Worm (Caenorhabditis elegans) whole organism, L4 larva: ENCODE data around the gene F53B7.7.
A peak's percentile ranks its signal among the peaks of the same experiment; 100 is the strongest.

Source experiments
- T20F7.1 ChIP-seq: fragments of 200-800 bp; sonication (Bioruptor generic); optimal IDR thresholded peaks from 2 replicates; lab custom pipeline; 2018; ENCODE audit warnings: mild to moderate bottlenecking, missing genetic modification characterization, missing compliant biosample characterization
- Y105C5A.15 ChIP-seq: fragments of 200-800 bp; sonication (Bioruptor generic); IDR thresholded peaks from 2 replicates; pipeline ENCODE4 v1.3.6; 2022; ENCODE audit warnings: missing genetic modification characterization, missing compliant biosample characterization
- Y48G9A.11 ChIP-seq: fragments of 200-800 bp; sonication (Bioruptor generic); IDR thresholded peaks from 2 replicates; pipeline ENCODE4 v1.3.6; 2022; ENCODE audit warnings: missing genetic modification reagents, missing genetic modification characterization, missing compliant biosample characterization
- Y5F2A.4 ChIP-seq: fragments of 200-800 bp; sonication (Bioruptor generic); optimal IDR thresholded peaks from 2 replicates; lab custom pipeline; 2018; ENCODE audit warnings: mild to moderate bottlenecking, missing genetic modification characterization, missing compliant biosample characterization
- Y75B8A.6 ChIP-seq: fragments of 200-800 bp; sonication (Bioruptor generic); IDR thresholded peaks from 2 replicates; pipeline ENCODE4 v1.3.6; 2022; ENCODE audit warnings: missing genetic modification reagents, missing genetic modification characterization, missing compliant biosample characterization
- ZK546.5 ChIP-seq, 2 experiments: sonication (generic microtip); optimal IDR thresholded peaks; 2 replicates each; lab custom pipeline; 2017; ENCODE audit warnings: missing biosample characterization in 2 of 2, missing genetic modification characterization in 2 of 2
- aha-1 ChIP-seq: fragments of 150-350 bp; peaks from one replicate; lab custom pipeline; 2014; ENCODE audit warnings: missing biosample characterization, missing genetic modification characterization
- aly-2 ChIP-seq: sonication (generic microtip); optimal IDR thresholded peaks from 2 replicates; lab custom pipeline; 2018; ENCODE audit warnings: missing biosample characterization, missing genetic modification characterization
- ceh-62 ChIP-seq: sonication (generic microtip); optimal IDR thresholded peaks from 2 replicates; lab custom pipeline; 2017; ENCODE audit warnings: missing biosample characterization, missing genetic modification characterization
- ces-1 ChIP-seq: fragments of 150-350 bp; sonication (generic microtip); optimal IDR thresholded peaks from 4 replicates; lab custom pipeline; 2014; ENCODE audit warnings: missing biosample characterization, missing genetic modification reagents, missing genetic modification characterization
- cey-2 ChIP-seq: sonication (generic microtip); optimal IDR thresholded peaks from 3 replicates; lab custom pipeline; 2017; ENCODE audit warnings: missing genetic modification characterization, mild to moderate bottlenecking, missing compliant biosample characterization, antibody characterized with exemption, borderline replicate concordance; ENCODE audit not compliant: insufficient read depth
- daf-16 ChIP-seq, 3 experiments: sonication (generic microtip); optimal IDR thresholded peaks; 2 replicates each; lab custom pipeline; 2016 to 2017; ENCODE audit warnings: missing genetic modification characterization in 3 of 3, missing genetic modification reagents in 3 of 3, mild to moderate bottlenecking in 2 of 3, missing compliant biosample characterization in 2 of 3, missing biosample characterization in 1 of 3, moderate library complexity in 1 of 3
- dmd-6 ChIP-seq: fragments of 200-800 bp; sonication (Bioruptor generic); IDR thresholded peaks from 2 replicates; pipeline ENCODE4 v1.3.6; 2022; ENCODE audit warnings: missing genetic modification reagents, missing genetic modification characterization, missing compliant biosample characterization
- dpl-1 ChIP-seq: fragments of 150-350 bp; optimal IDR thresholded peaks from 2 replicates; lab custom pipeline; 2014; ENCODE audit warnings: missing biosample characterization, missing genetic modification reagents, missing genetic modification characterization
- hlh-11 ChIP-seq: fragments of 200-800 bp; sonication (Bioruptor generic); optimal IDR thresholded peaks from 2 replicates; lab custom pipeline; 2018; ENCODE audit warnings: mild to moderate bottlenecking, missing genetic modification characterization, missing compliant biosample characterization
- hlh-30 ChIP-seq: sonication (generic microtip); optimal IDR thresholded peaks from 2 replicates; lab custom pipeline; 2017; ENCODE audit warnings: antibody characterized with exemption, mild to moderate bottlenecking, missing genetic modification characterization, missing compliant biosample characterization; ENCODE audit not compliant: insufficient read depth
- hmg-1.1 ChIP-seq: fragments of 200-800 bp; sonication (Bioruptor generic); IDR thresholded peaks from 2 replicates; pipeline ENCODE4 v1.3.6; 2022; ENCODE audit warnings: missing genetic modification reagents, missing genetic modification characterization, missing compliant biosample characterization
- lim-7 ChIP-seq: fragments of 200-800 bp; sonication (Bioruptor generic); IDR thresholded peaks from 2 replicates; pipeline ENCODE4 v1.3.6; 2022; ENCODE audit warnings: missing genetic modification characterization, missing compliant biosample characterization
- lin-13 ChIP-seq: fragments of 150-350 bp; optimal IDR thresholded peaks from 2 replicates; lab custom pipeline; 2014; ENCODE audit warnings: missing biosample characterization, missing genetic modification reagents, missing genetic modification characterization
- lin-15B ChIP-seq: fragments of 150-350 bp; sonication (generic microtip); optimal IDR thresholded peaks from 3 replicates; lab custom pipeline; 2014; ENCODE audit warnings: missing biosample characterization, missing genetic modification characterization
- lin-29 ChIP-seq: fragments of 200-800 bp; sonication (Bioruptor generic); IDR thresholded peaks from 2 replicates; pipeline ENCODE4 v1.3.6; 2022; ENCODE audit warnings: missing genetic modification reagents, missing genetic modification characterization, missing compliant biosample characterization
- lin-38 ChIP-seq: fragments of 200-800 bp; sonication (Bioruptor generic); IDR thresholded peaks from 2 replicates; pipeline ENCODE4 v1.3.6; 2022; ENCODE audit warnings: missing genetic modification reagents, missing genetic modification characterization, missing compliant biosample characterization
- lsy-2 ChIP-seq, 2 experiments: fragments of 150-350 bp in 1 of 2; sonication (generic microtip) in 1 of 2; optimal IDR thresholded peaks; 2 replicates each; lab custom pipeline; 2014 to 2017; ENCODE audit warnings: missing biosample characterization in 2 of 2, missing genetic modification characterization in 2 of 2
- mdl-1 ChIP-seq, 2 experiments: fragments of 150-350 bp in 1 of 2; sonication (generic microtip) in 1 of 2; optimal IDR thresholded peaks; 2 replicates each; lab custom pipeline; 2014 to 2017; ENCODE audit warnings: missing biosample characterization in 2 of 2, missing genetic modification characterization in 2 of 2
- mdt-29 ChIP-seq: fragments of 200-800 bp; sonication (Bioruptor generic); IDR thresholded peaks from 2 replicates; pipeline ENCODE4 v1.3.6; 2022; ENCODE audit warnings: missing genetic modification reagents, missing genetic modification characterization, missing compliant biosample characterization
- mep-1 ChIP-seq: fragments of 150-350 bp; sonication (generic microtip); optimal IDR thresholded peaks from 3 replicates; lab custom pipeline; 2014; ENCODE audit warnings: missing biosample characterization, missing genetic modification characterization
- mxl-3 ChIP-seq: fragments of 200-800 bp; sonication (Bioruptor generic); optimal IDR thresholded peaks from 2 replicates; lab custom pipeline; 2018; ENCODE audit warnings: mild to moderate bottlenecking, missing genetic modification characterization, missing compliant biosample characterization
- nhr-102 ChIP-seq: sonication (generic microtip); optimal IDR thresholded peaks from 2 replicates; lab custom pipeline; 2016; ENCODE audit warnings: mild to moderate bottlenecking, missing genetic modification characterization, moderate library complexity, missing compliant biosample characterization
- nhr-25 ChIP-seq: sonication (generic microtip); optimal IDR thresholded peaks from 2 replicates; lab custom pipeline; 2017; ENCODE audit warnings: missing genetic modification characterization, mild to moderate bottlenecking, missing compliant biosample characterization, antibody characterized with exemption, moderate library complexity, borderline replicate concordance; ENCODE audit not compliant: insufficient read depth
- nhr-28 ChIP-seq: fragments of 150-350 bp; optimal IDR thresholded peaks from 2 replicates; lab custom pipeline; 2014; ENCODE audit warnings: missing biosample characterization, missing genetic modification characterization
- nhr-41 ChIP-seq: fragments of 200-800 bp; sonication (Bioruptor generic); IDR thresholded peaks from 2 replicates; pipeline ENCODE4 v1.3.6; 2022; ENCODE audit warnings: missing genetic modification reagents, missing genetic modification characterization, missing compliant biosample characterization
- nhr-48 ChIP-seq: sonication (generic microtip); optimal IDR thresholded peaks from 2 replicates; lab custom pipeline; 2016; ENCODE audit warnings: mild to moderate bottlenecking, missing genetic modification characterization, missing compliant biosample characterization
- nhr-6 ChIP-seq: fragments of 150-350 bp; optimal IDR thresholded peaks from 2 replicates; lab custom pipeline; 2014; ENCODE audit warnings: missing biosample characterization, missing genetic modification characterization
- nhr-77 ChIP-seq: fragments of 150-350 bp; optimal IDR thresholded peaks from 2 replicates; lab custom pipeline; 2014; ENCODE audit warnings: missing biosample characterization, missing genetic modification characterization
- pha-4 ChIP-seq, 2 experiments: fragments of 150-350 bp in 1 of 2; fragments of 200-800 bp in 1 of 2; sonication (Bioruptor generic) in 1 of 2; IDR thresholded peaks in 1 of 2; optimal IDR thresholded peaks in 1 of 2; 2 replicates each; pipeline versions ENCODE4 v1.3.6 to Lab custom; 2014 to 2022; ENCODE audit warnings: missing genetic modification characterization in 2 of 2, missing genetic modification reagents in 2 of 2, missing biosample characterization in 1 of 2, missing compliant biosample characterization in 1 of 2
- rbr-2 ChIP-seq: sonication (generic microtip); optimal IDR thresholded peaks from 2 replicates; lab custom pipeline; 2016; ENCODE audit warnings: missing genotype, missing genetic modification characterization, missing compliant biosample characterization
- skn-1 ChIP-seq: fragments of 150-350 bp; optimal IDR thresholded peaks from 2 replicates; lab custom pipeline; 2014; ENCODE audit warnings: missing biosample characterization, missing genetic modification characterization
- unc-130 ChIP-seq: sonication (generic microtip); optimal IDR thresholded peaks from 2 replicates; lab custom pipeline; 2016; ENCODE audit warnings: missing genetic modification reagents, missing genetic modification characterization, missing compliant biosample characterization
- zip-11 ChIP-seq: fragments of 200-800 bp; sonication (Bioruptor generic); IDR thresholded peaks from 2 replicates; pipeline ENCODE4 v1.3.6; 2022; ENCODE audit warnings: missing genetic modification characterization, missing compliant biosample characterization
- ztf-11 ChIP-seq: fragments of 150-350 bp; optimal IDR thresholded peaks from 2 replicates; lab custom pipeline; 2014; ENCODE audit warnings: missing biosample characterization, missing genetic modification characterization
- ztf-7 ChIP-seq: fragments of 150-350 bp; optimal IDR thresholded peaks from 2 replicates; lab custom pipeline; 2014; ENCODE audit warnings: missing biosample characterization, missing genetic modification characterization

Gene F53B7.7

DNA sequence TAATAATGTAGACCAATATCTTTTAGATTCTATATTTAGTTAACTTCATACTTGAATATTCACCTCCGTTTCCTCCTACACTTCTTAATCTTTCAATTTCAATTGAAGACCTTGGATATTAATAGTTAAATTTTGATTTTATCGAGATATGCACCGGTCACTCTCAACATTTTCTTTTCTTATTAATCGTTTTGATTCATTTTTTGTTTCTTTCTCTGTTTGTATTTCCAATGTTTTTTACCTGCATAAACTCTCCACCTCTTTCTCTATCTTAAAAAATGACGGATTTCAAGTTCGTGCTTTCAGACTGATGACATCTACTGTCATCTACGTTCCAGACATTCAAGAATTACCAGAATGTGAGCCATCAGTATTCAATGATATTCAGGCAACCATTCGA lies 7.1 kb upstream of the F53B7.7 start, which contains the start of gene frpr-9:
frpr-9 (plus strand) TSS at position 301 of the 400 bp plus-strand sequence.
- TF ChIP-seq zip-11: no peak
- TF ChIP-seq ztf-11 (tag; lab: Kevin White, UChicago): no peak
- TF ChIP-seq unc-130: no peak
- TF ChIP-seq daf-16 (GFP tag; optimal IDR thresholded peaks at IDR 0.05; lab: Kevin White, UChicago): no peak
- TF ChIP-seq daf-16 (tag; optimal IDR thresholded peaks at IDR 0.05; lab: Kevin White, UChicago): no peak
- no peak for TF ChIP-seq lsy-2 (tag; optimal IDR thresholded peaks at IDR 0.05; lab: Kevin White, UChicago)
- no peak for TF ChIP-seq dmd-6 (GFP tag; lab: Robert Waterston, UW)
- no peak for TF ChIP-seq ztf-7
- TF ChIP-seq aha-1 (tag; lab: Kevin White, UChicago): no peak
- no peak for TF ChIP-seq mdl-1 (tag; optimal IDR thresholded peaks at IDR 0.05; lab: Kevin White, UChicago)
- no peak for TF ChIP-seq hlh-11 (tag; lab: Kevin White, UChicago)
- no peak for TF ChIP-seq mdt-29
- no peak for TF ChIP-seq skn-1 (tag; lab: Kevin White, UChicago)
- TF ChIP-seq ceh-62: no peak
- TF ChIP-seq aly-2 (tag; lab: Kevin White, UChicago): no peak
- TF ChIP-seq nhr-102: no peak
- no peak for TF ChIP-seq hmg-1.1

DNA sequence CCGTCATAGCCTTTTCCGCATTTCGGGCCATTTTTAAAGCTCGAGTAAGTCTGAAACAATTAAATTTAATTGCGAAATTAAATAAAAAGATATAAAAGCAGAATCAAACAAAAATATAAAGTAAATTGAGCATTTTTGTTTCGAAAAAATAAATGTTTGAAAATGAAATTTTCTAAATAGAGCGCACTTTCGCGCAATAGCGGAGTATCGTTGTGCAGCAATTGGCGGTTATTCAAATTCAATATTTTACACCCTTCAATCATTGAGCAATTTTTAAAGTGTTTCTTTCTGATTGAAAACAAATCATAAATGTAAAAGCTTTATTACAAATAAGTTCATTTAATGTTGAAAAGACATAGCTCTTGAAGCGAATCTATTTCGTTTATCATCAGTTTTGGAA lies 1.8 kb downstream of the F53B7.7 start, which contains the start of gene isy-1:
isy-1 (minus strand) TSS at position 50 of the 400 bp plus-strand sequence.
- TF ChIP-seq lin-13 (GFP tag; lab: Kevin White, UChicago): no peak
- TF ChIP-seq daf-16 (GFP tag; optimal IDR thresholded peaks at IDR 0.05; lab: Kevin White, UChicago): no peak
- peak; percentile 19 for TF ChIP-seq daf-16 (tag; optimal IDR thresholded peaks at IDR 0.05; lab: Kevin White, UChicago)
- peak; percentile 86 for TF ChIP-seq Y48G9A.11 (GFP tag; lab: Robert Waterston, UW)
- TF ChIP-seq T20F7.1 (GFP tag; lab: Kevin White, UChicago): peak; percentile 96
- peak; percentile 94 for TF ChIP-seq dpl-1 (GFP tag; lab: Kevin White, UChicago)
- peak; percentile 32 for TF ChIP-seq ces-1
- TF ChIP-seq rbr-2 (tag; lab: Kevin White, UChicago): peak; percentile 16
- 0 out of 2 replicates have a peak, but pooled peaks have one; percentile 18 for TF ChIP-seq hmg-1.1
- peak; percentile 70 for TF ChIP-seq nhr-6 (tag; lab: Kevin White, UChicago)
- TF ChIP-seq mdt-29: no peak
- TF ChIP-seq zip-11: no peak
- TF ChIP-seq lin-38 (GFP tag; lab: Robert Waterston, UW): peak; percentile 89
- no peak for TF ChIP-seq nhr-41 (GFP tag; lab: Robert Waterston, UW)
- peak; percentile 54 for TF ChIP-seq hlh-30
- no peak for TF ChIP-seq pha-4 (GFP tag; IDR thresholded peaks at IDR 0.05; lab: Robert Waterston, UW)
- peak; percentile 13 for TF ChIP-seq pha-4 (tag; optimal IDR thresholded peaks at IDR 0.05; lab: Kevin White, UChicago)
- peak; percentile 34 for TF ChIP-seq lin-15B (tag; lab: Kevin White, UChicago)
- TF ChIP-seq Y75B8A.6 (GFP tag; lab: Robert Waterston, UW): no peak
- TF ChIP-seq nhr-77: peak; percentile 60
- TF ChIP-seq lsy-2 (tag; optimal IDR thresholded peaks at IDR 0.05; lab: Kevin White, UChicago): peak in 1 of 2 experiments; percentile 86
- TF ChIP-seq nhr-28 (tag; lab: Kevin White, UChicago): peak; percentile 53

DNA sequence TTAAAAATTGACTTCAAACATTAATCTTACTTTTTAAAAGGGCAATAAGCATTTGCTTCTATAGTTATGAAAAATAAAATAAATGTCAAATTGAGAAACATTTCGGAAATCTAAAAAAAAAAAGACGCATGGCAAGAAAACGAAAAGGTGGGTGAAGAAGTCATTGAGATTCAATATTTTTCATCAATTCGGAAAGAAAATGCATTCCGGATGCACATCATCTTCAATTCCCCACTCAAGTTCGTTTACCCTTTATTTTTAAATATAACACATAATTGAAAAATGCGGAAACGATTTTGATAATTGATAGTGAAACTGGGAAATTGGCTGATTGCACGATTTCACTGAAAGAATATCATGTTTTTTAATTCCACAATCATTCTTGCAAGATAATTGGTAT lies 3.5 kb downstream of the F53B7.7 start, which contains the start of gene F53B7.4:
F53B7.4 (minus strand) TSS at position 101 of the 400 bp plus-strand sequence.
- TF ChIP-seq rbr-2 (tag; lab: Kevin White, UChicago) (no peak), cey-2 (tag; lab: Kevin White, UChicago) (no peak), Y105C5A.15 (no peak), mep-1 (tag; lab: Kevin White, UChicago) (no peak), dmd-6 (GFP tag; lab: Robert Waterston, UW) (no peak), nhr-25 (tag; lab: Kevin White, UChicago) (no peak), hlh-30 (no peak), ztf-11 (tag; lab: Kevin White, UChicago) (no peak), ZK546.5 (tag; optimal IDR thresholded peaks at IDR 0.05; lab: Kevin White, UChicago) (no peak), Y5F2A.4 (no peak), nhr-48 (tag; lab: Kevin White, UChicago) (no peak), T20F7.1 (GFP tag; lab: Kevin White, UChicago) (no peak), pha-4 (GFP tag; IDR thresholded peaks at IDR 0.05; lab: Robert Waterston, UW) (no peak), pha-4 (tag; optimal IDR thresholded peaks at IDR 0.05; lab: Kevin White, UChicago) (no peak), ces-1 (no peak), lin-29 (no peak), mxl-3 (GFP tag; lab: Kevin White, UChicago) (no peak), lim-7 (GFP tag; lab: Robert Waterston, UW) (no peak)
